Fruit fly (Drosophila melanogaster) whole organism, prepupa: ENCODE results near the gene CG2147.
A peak's percentile ranks its signal among the peaks of the same experiment; 100 is the strongest.

Experiments
- CG6163 ChIP-seq: fragments of 200-800 bp; sonication (Bioruptor generic); IDR thresholded peaks from 3 replicates; pipeline ENCODE4 v1.3.6; 2022; ENCODE audit warnings: missing biosample characterization, missing genetic modification characterization
- Lpt ChIP-seq: fragments of 200-800 bp; sonication (Bioruptor generic); optimal IDR thresholded peaks from 3 replicates; lab custom pipeline; 2016; ENCODE audit warnings: missing biosample characterization, missing genetic modification characterization

- TF ChIP-seq Lpt = peak; percentile 61
- TF ChIP-seq CG6163 (GFP tag; lab: Robert Waterston, UW) = peak; percentile 91
These were observed 43.8 kb upstream of the CG2147 start for dm6 chrX:8196598-8197228.
